Worm (Caenorhabditis elegans) whole organism, young adult: ENCODE results near the gene C15H11.1.

Experiments used
- F22D6.2 ChIP-seq: sonication (generic microtip); optimal IDR thresholded peaks from 2 replicates; lab custom pipeline; 2016; ENCODE audit warnings: mild to moderate bottlenecking, missing genetic modification characterization, missing compliant biosample characterization
- F33H1.4 ChIP-seq: fragments of 200-800 bp; sonication (Bioruptor generic); IDR thresholded peaks from 2 replicates; pipeline ENCODE4 v1.3.6; 2022; ENCODE audit warnings: missing genetic modification reagents, missing genetic modification characterization, missing compliant biosample characterization
- F39B2.1 ChIP-seq: fragments of 200-800 bp; sonication (Bioruptor generic); IDR thresholded peaks from 2 replicates; pipeline ENCODE4 v1.3.6; 2022; ENCODE audit warnings: missing genetic modification reagents, missing genetic modification characterization, missing compliant biosample characterization
- F49E8.2 ChIP-seq: sonication (generic microtip); optimal IDR thresholded peaks from 3 replicates; lab custom pipeline; 2017; ENCODE audit warnings: missing genetic modification characterization, mild to moderate bottlenecking, missing compliant biosample characterization, antibody characterized with exemption, moderate library complexity; ENCODE audit not compliant: insufficient read depth
- K11D2.4 ChIP-seq: fragments of 200-800 bp; sonication (Bioruptor generic); IDR thresholded peaks from 2 replicates; pipeline ENCODE4 v1.3.6; 2022; ENCODE audit warnings: missing genetic modification reagents, missing genetic modification characterization, missing compliant biosample characterization
- attf-5 ChIP-seq: fragments of 200-800 bp; sonication (Bioruptor generic); optimal IDR thresholded peaks from 2 replicates; lab custom pipeline; 2018; ENCODE audit warnings: mild to moderate bottlenecking, missing genetic modification characterization, missing compliant biosample characterization
- ceh-100 ChIP-seq: fragments of 200-800 bp; sonication (Bioruptor generic); IDR thresholded peaks from 2 replicates; pipeline ENCODE4 v1.3.6; 2022; ENCODE audit warnings: missing genetic modification reagents, missing genetic modification characterization, missing compliant biosample characterization
- dox-1 ChIP-seq: fragments of 200-800 bp; sonication (Bioruptor generic); IDR thresholded peaks from 2 replicates; pipeline ENCODE4 v1.3.6; 2022; ENCODE audit warnings: missing genetic modification reagents, missing genetic modification characterization, missing compliant biosample characterization
- dpff-1 ChIP-seq: sonication (generic microtip); optimal IDR thresholded peaks from 2 replicates; lab custom pipeline; 2017; ENCODE audit warnings: mild to moderate bottlenecking, missing genetic modification characterization, missing compliant biosample characterization
- dpl-1 ChIP-seq: fragments of 150-350 bp; optimal IDR thresholded peaks from 2 replicates; lab custom pipeline; 2014; ENCODE audit warnings: missing biosample characterization, missing genetic modification reagents, missing genetic modification characterization
- egl-18 ChIP-seq: fragments of 200-800 bp; sonication (Bioruptor generic); IDR thresholded peaks from 2 replicates; pipeline ENCODE4 v1.3.6; 2022; ENCODE audit warnings: missing genetic modification reagents, missing genetic modification characterization, missing compliant biosample characterization
- ekl-4 ChIP-seq: fragments of 200-800 bp; sonication (Bioruptor generic); IDR thresholded peaks from 2 replicates; pipeline ENCODE4 v1.3.6; 2022; ENCODE audit warnings: missing genetic modification reagents, missing genetic modification characterization, missing compliant biosample characterization
- hlh-26 ChIP-seq: fragments of 200-800 bp; sonication (Bioruptor generic); conservative IDR thresholded peaks from 2 replicates; pipeline ENCODE4 v1.3.6; 2022; ENCODE audit warnings: missing genetic modification reagents, missing genetic modification characterization, missing compliant biosample characterization
- hmg-20 ChIP-seq: fragments of 200-800 bp; sonication (Bioruptor generic); IDR thresholded peaks from 2 replicates; pipeline ENCODE4 v1.3.6; 2022; ENCODE audit warnings: missing genetic modification reagents, missing genetic modification characterization, missing compliant biosample characterization
- hsf-1 ChIP-seq: fragments of 200-800 bp; sonication (Bioruptor generic); IDR thresholded peaks from 2 replicates; pipeline ENCODE4 v1.3.6; 2022; ENCODE audit warnings: missing genetic modification reagents, missing genetic modification characterization, missing compliant biosample characterization
- let-607 ChIP-seq, 2 experiments: fragments of 200-800 bp in 1 of 2; sonication (Bioruptor generic) in 1 of 2; sonication (generic microtip) in 1 of 2; optimal IDR thresholded peaks; 2 replicates each; lab custom pipeline; 2016 to 2018; ENCODE audit warnings: mild to moderate bottlenecking in 2 of 2, missing compliant biosample characterization in 2 of 2, missing genetic modification characterization in 2 of 2, moderate library complexity in 2 of 2, missing genotype in 1 of 2
- lin-26 ChIP-seq: fragments of 200-800 bp; sonication (Bioruptor generic); IDR thresholded peaks from 2 replicates; pipeline ENCODE4 v1.3.6; 2022; ENCODE audit warnings: missing genetic modification reagents, missing genetic modification characterization, missing compliant biosample characterization
- madf-10 ChIP-seq: sonication (generic microtip); optimal IDR thresholded peaks from 2 replicates; lab custom pipeline; 2016; ENCODE audit warnings: mild to moderate bottlenecking, missing genetic modification characterization, missing compliant biosample characterization
- madf-3 ChIP-seq: fragments of 200-800 bp; sonication (Bioruptor generic); IDR thresholded peaks from 2 replicates; pipeline ENCODE4 v1.3.6; 2022; ENCODE audit warnings: missing genetic modification reagents, missing genetic modification characterization, missing compliant biosample characterization
- mcd-1 ChIP-seq: fragments of 200-800 bp; sonication (Bioruptor generic); IDR thresholded peaks from 2 replicates; pipeline ENCODE4 v1.3.6; 2022; ENCODE audit warnings: missing genetic modification reagents, missing genetic modification characterization, missing compliant biosample characterization
- nfyb-1 ChIP-seq: fragments of 200-800 bp; sonication (Bioruptor generic); IDR thresholded peaks from 2 replicates; pipeline ENCODE4 v1.3.6; 2022; ENCODE audit warnings: missing genetic modification reagents, missing genetic modification characterization, missing compliant biosample characterization
- nhr-80 ChIP-seq: sonication (generic microtip); optimal IDR thresholded peaks from 2 replicates; lab custom pipeline; 2016; ENCODE audit warnings: missing genetic modification characterization, missing compliant biosample characterization
- pha-4 ChIP-seq: fragments of 150-350 bp; sonication (generic microtip); optimal IDR thresholded peaks from 2 replicates; lab custom pipeline; 2014; ENCODE audit warnings: missing biosample characterization, missing genetic modification reagents, missing genetic modification characterization
- snpc-1.3 ChIP-seq: sonication (generic microtip); optimal IDR thresholded peaks from 2 replicates; lab custom pipeline; 2017; ENCODE audit warnings: missing genetic modification characterization, mild to moderate bottlenecking, missing compliant biosample characterization, antibody characterized with exemption, moderate library complexity, missing genotype, missing genetic modification reagents; ENCODE audit not compliant: insufficient read depth
- snpc-3.4 ChIP-seq: sonication (generic microtip); optimal IDR thresholded peaks from 2 replicates; lab custom pipeline; 2017; ENCODE audit warnings: missing genetic modification characterization, mild to moderate bottlenecking, missing compliant biosample characterization, antibody characterized with exemption, moderate library complexity, missing genotype, missing genetic modification reagents
- snpc-4 ChIP-seq, 5 experiments: fragments of 150-350 bp in 1 of 5; sonication (generic microtip) in 4 of 5; optimal IDR thresholded peaks; 2 replicates each; lab custom pipeline; 2014 to 2018; ENCODE audit warnings: missing genetic modification characterization in 5 of 5, missing biosample characterization in 3 of 5, antibody characterized with exemption in 2 of 5, mild to moderate bottlenecking in 2 of 5, missing compliant biosample characterization in 2 of 5, missing genotype in 2 of 5, moderate library complexity in 2 of 5, missing genetic modification reagents in 1 of 5
- unc-130 ChIP-seq: sonication (generic microtip); optimal IDR thresholded peaks from 2 replicates; lab custom pipeline; 2016; ENCODE audit warnings: missing genetic modification reagents, missing genetic modification characterization, missing compliant biosample characterization
- zfh-2 ChIP-seq: fragments of 200-800 bp; sonication (Bioruptor generic); conservative IDR thresholded peaks from 2 replicates; pipeline ENCODE4 v1.3.6; 2022; ENCODE audit warnings: missing genetic modification reagents, missing genetic modification characterization, missing compliant biosample characterization
- ztf-18 ChIP-seq: sonication (generic microtip); optimal IDR thresholded peaks from 2 replicates; lab custom pipeline; 2016; ENCODE audit warnings: missing genotype, mild to moderate bottlenecking, missing genetic modification characterization, missing compliant biosample characterization
- ztf-22 ChIP-seq: fragments of 200-800 bp; sonication (Bioruptor generic); optimal IDR thresholded peaks from 2 replicates; lab custom pipeline; 2018; ENCODE audit warnings: mild to moderate bottlenecking, missing genetic modification characterization, moderate library complexity, missing compliant biosample characterization
- ztf-25 ChIP-seq: fragments of 200-800 bp; sonication (Bioruptor generic); IDR thresholded peaks from 2 replicates; pipeline ENCODE4 v1.3.6; 2022; ENCODE audit warnings: missing genetic modification reagents, missing genetic modification characterization, missing compliant biosample characterization
- ztf-28 ChIP-seq: fragments of 200-800 bp; sonication (Bioruptor generic); IDR thresholded peaks from 2 replicates; pipeline ENCODE4 v1.3.6; 2022; ENCODE audit warnings: missing genetic modification reagents, missing genetic modification characterization, missing compliant biosample characterization

Gene C15H11.1

DNA sequence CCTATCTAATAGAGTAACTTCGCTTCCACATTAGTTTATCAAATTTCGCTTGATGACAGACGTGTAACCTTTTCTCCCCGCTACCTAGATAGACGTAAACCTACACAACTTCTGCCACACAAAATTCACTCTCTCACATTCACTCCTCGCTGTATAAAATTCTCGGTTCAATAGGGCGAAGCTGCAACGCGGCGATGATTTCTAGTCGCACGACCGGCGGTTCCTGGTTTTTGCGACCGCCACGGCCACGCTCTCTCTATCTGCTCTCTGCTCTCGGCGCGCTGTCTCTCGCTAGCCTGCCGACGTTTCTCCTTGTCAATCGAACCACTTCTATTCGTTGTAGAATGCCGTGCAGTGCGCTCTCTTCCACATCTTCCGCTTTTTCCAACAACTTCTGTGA is 42.7 kb upstream of the C15H11.1 start (continued):
- TF ChIP-seq ztf-18 (tag; lab: Kevin White, UChicago) (peak; percentile 86), ceh-100 (GFP tag; lab: Robert Waterston, UW) (peak; percentile 70), ztf-28 (GFP tag; lab: Robert Waterston, UW) (0 out of 2 replicates have a peak, but pooled peaks have one; percentile 27), hmg-20 (GFP tag; lab: Robert Waterston, UW) (peak; percentile 52; the same call in 1 of the 2 replicates), nfyb-1 (peak; percentile 89), snpc-4 (GFP tag; optimal IDR thresholded peaks at IDR 0.05; lab: Kevin White, UChicago) (no peak), snpc-4 (tag; optimal IDR thresholded peaks at IDR 0.05; lab: Kevin White, UChicago) (peak; percentile 27 to 70 (median 58)), ekl-4 (GFP tag; lab: Robert Waterston, UW) (peak; percentile 85), F22D6.2 (tag; lab: Kevin White, UChicago) (no peak), nhr-80 (tag; lab: Kevin White, UChicago) (peak; percentile 99), ztf-25 (GFP tag; lab: Robert Waterston, UW) (no peak), lin-26 (GFP tag; lab: Robert Waterston, UW) (peak; percentile 74), ztf-22 (GFP tag; lab: Kevin White, UChicago) (peak; percentile 36), zfh-2 (GFP tag; lab: Robert Waterston, UW) (peak; percentile 99), dpff-1 (tag; lab: Kevin White, UChicago) (no peak), attf-5 (GFP tag; lab: Kevin White, UChicago) (peak; percentile 95), F33H1.4 (GFP tag; lab: Robert Waterston, UW) (no peak), pha-4 (tag; lab: Kevin White, UChicago) (no peak)
- TF ChIP-seq, all 124 proteins: peak for 55

ce11 chrV:14351629-14352028 is 42.0 kb upstream of the C15H11.1 start, which contains the start of gene vha-13:
vha-13 (plus strand) TSS chrV:14351709.
- TF ChIP-seq ekl-4 (GFP tag; lab: Robert Waterston, UW) (no peak), hsf-1 (GFP tag; lab: Robert Waterston, UW) (peak; percentile 35; the same call in 1 of the 2 replicates)

DNA sequence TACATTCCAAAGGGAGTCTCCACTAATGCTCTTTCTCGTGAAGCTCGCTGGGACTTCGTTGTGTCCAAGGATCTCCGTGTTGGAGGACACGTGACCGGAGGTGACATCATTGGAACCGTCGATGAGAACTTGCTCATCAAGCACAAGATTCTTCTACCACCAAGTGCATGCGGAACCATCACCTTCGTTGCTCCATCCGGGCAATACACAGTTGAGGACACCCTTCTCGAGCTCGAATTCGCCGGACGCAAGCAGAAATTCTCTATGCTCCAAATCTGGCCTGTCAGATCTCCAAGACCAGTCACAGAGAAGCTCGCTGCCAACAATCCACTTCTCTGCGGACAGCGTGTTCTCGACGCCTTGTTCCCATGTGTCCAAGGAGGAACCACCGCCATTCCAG is 41.6 kb upstream of the C15H11.1 start:
- TF ChIP-seq dpl-1 (GFP tag; lab: Kevin White, UChicago) (no peak), mcd-1 (GFP tag; lab: Robert Waterston, UW) (no peak), nfyb-1 (0 out of 2 replicates have a peak, but pooled peaks have one; percentile 23), snpc-1.3 (tag; lab: Kevin White, UChicago) (no peak), snpc-3.4 (tag; lab: Kevin White, UChicago) (no peak), egl-18 (GFP tag; lab: Robert Waterston, UW) (0 out of 2 replicates have a peak, but pooled peaks have one; percentile 13), madf-10 (tag; lab: Kevin White, UChicago) (no peak), F49E8.2 (no peak), hlh-26 (GFP tag; lab: Robert Waterston, UW) (no peak), dpff-1 (tag; lab: Kevin White, UChicago) (peak; percentile 27), let-607 (tag; optimal IDR thresholded peaks at IDR 0.05; lab: Kevin White, UChicago) (peak in 1 of 2 experiments; percentile 9), madf-3 (peak; percentile 27; the same call in 1 of the 2 replicates), F39B2.1 (no peak), unc-130 (GFP tag; lab: Kevin White, UChicago) (no peak), dox-1 (GFP tag; lab: Robert Waterston, UW) (0 out of 2 replicates have a peak, but pooled peaks have one; percentile 11), ztf-18 (tag; lab: Kevin White, UChicago) (no peak), K11D2.4 (0 out of 2 replicates have a peak, but pooled peaks have one; percentile 21), lin-26 (GFP tag; lab: Robert Waterston, UW) (0 out of 2 replicates have a peak, but pooled peaks have one; percentile 9), zfh-2 (GFP tag; lab: Robert Waterston, UW) (peak; percentile 49; the same call in 1 of the 2 replicates)
